Worm (Caenorhabditis elegans) whole organism, young adult: ENCODE data around the gene gst-28.
A peak's percentile ranks its signal among the peaks of the same experiment; 100 is the strongest.

Source experiments
- B0336.3 ChIP-seq: fragments of 200-800 bp; sonication (Bioruptor generic); IDR thresholded peaks from 2 replicates; pipeline ENCODE4 v1.3.6; 2022; ENCODE audit warnings: missing genetic modification characterization, missing compliant biosample characterization
- D2030.7 ChIP-seq: fragments of 200-800 bp; sonication (Bioruptor generic); IDR thresholded peaks from 2 replicates; pipeline ENCODE4 v1.3.6; 2022; ENCODE audit warnings: missing genetic modification reagents, missing genetic modification characterization, missing compliant biosample characterization
- F22D6.2 ChIP-seq: sonication (generic microtip); optimal IDR thresholded peaks from 2 replicates; lab custom pipeline; 2016; ENCODE audit warnings: mild to moderate bottlenecking, missing genetic modification characterization, missing compliant biosample characterization
- F49E8.2 ChIP-seq: sonication (generic microtip); optimal IDR thresholded peaks from 3 replicates; lab custom pipeline; 2017; ENCODE audit warnings: missing genetic modification characterization, mild to moderate bottlenecking, missing compliant biosample characterization, antibody characterized with exemption, moderate library complexity; ENCODE audit not compliant: insufficient read depth
- K11D2.4 ChIP-seq: fragments of 200-800 bp; sonication (Bioruptor generic); IDR thresholded peaks from 2 replicates; pipeline ENCODE4 v1.3.6; 2022; ENCODE audit warnings: missing genetic modification reagents, missing genetic modification characterization, missing compliant biosample characterization
- Y95B8A.8 ChIP-seq: fragments of 200-800 bp; sonication (Bioruptor generic); IDR thresholded peaks from 2 replicates; pipeline ENCODE4 v1.3.6; 2022; ENCODE audit warnings: missing genetic modification reagents, missing genetic modification characterization, missing compliant biosample characterization
- ama-1 ChIP-seq, 3 experiments: fragments of 150-350 bp in 1 of 3; sonication (generic microtip) in 2 of 3; optimal IDR thresholded peaks; 2 replicates each; lab custom pipeline; 2014 to 2018; ENCODE audit warnings: missing biosample characterization in 2 of 3, missing genetic modification characterization in 2 of 3, missing genetic modification reagents in 2 of 3
- attf-3 ChIP-seq: fragments of 200-800 bp; sonication (Bioruptor generic); conservative IDR thresholded peaks from 2 replicates; pipeline ENCODE4 v1.3.6; 2022; ENCODE audit warnings: missing genetic modification reagents, missing genetic modification characterization, missing compliant biosample characterization
- cebp-1 ChIP-seq, 2 experiments: fragments of 200-800 bp in 1 of 2; sonication (Bioruptor generic) in 1 of 2; sonication (generic microtip) in 1 of 2; IDR thresholded peaks in 1 of 2; optimal IDR thresholded peaks in 1 of 2; 2 replicates each; pipeline versions ENCODE4 v1.3.6 to Lab custom; 2017 to 2022; ENCODE audit warnings: missing compliant biosample characterization in 2 of 2, missing genetic modification characterization in 2 of 2, mild to moderate bottlenecking in 1 of 2, missing genetic modification reagents in 1 of 2, moderate library complexity in 1 of 2
- cebp-2 ChIP-seq: fragments of 200-800 bp; sonication (Bioruptor generic); IDR thresholded peaks from 2 replicates; pipeline ENCODE4 v1.3.6; 2022; ENCODE audit warnings: missing genetic modification characterization, missing compliant biosample characterization
- ceh-27 ChIP-seq: fragments of 200-800 bp; sonication (Bioruptor generic); optimal IDR thresholded peaks from 2 replicates; lab custom pipeline; 2018; ENCODE audit warnings: mild to moderate bottlenecking, missing genetic modification characterization, moderate library complexity, missing compliant biosample characterization
- ceh-58 ChIP-seq: fragments of 200-800 bp; sonication (Bioruptor generic); IDR thresholded peaks from 2 replicates; pipeline ENCODE4 v1.3.6; 2022; ENCODE audit warnings: missing genetic modification characterization, missing compliant biosample characterization
- chd-7 ChIP-seq: sonication (generic microtip); optimal IDR thresholded peaks from 2 replicates; lab custom pipeline; 2016; ENCODE audit warnings: mild to moderate bottlenecking, missing genetic modification characterization, moderate library complexity, missing compliant biosample characterization
- dpff-1 ChIP-seq: sonication (generic microtip); optimal IDR thresholded peaks from 2 replicates; lab custom pipeline; 2017; ENCODE audit warnings: mild to moderate bottlenecking, missing genetic modification characterization, missing compliant biosample characterization
- gei-17 ChIP-seq: fragments of 200-800 bp; sonication (Bioruptor generic); optimal IDR thresholded peaks from 2 replicates; lab custom pipeline; 2018; ENCODE audit warnings: mild to moderate bottlenecking, missing genetic modification characterization, missing compliant biosample characterization
- hmg-1.2 ChIP-seq: fragments of 200-800 bp; sonication (Bioruptor generic); IDR thresholded peaks from 2 replicates; pipeline ENCODE4 v1.3.6; 2022; ENCODE audit warnings: missing genetic modification reagents, missing genetic modification characterization, missing compliant biosample characterization
- hrde-1 ChIP-seq: sonication (generic microtip); optimal IDR thresholded peaks from 2 replicates; lab custom pipeline; 2016; ENCODE audit warnings: missing genetic modification characterization, mild to moderate bottlenecking, missing compliant biosample characterization, moderate library complexity, missing genotype, missing genetic modification reagents, borderline replicate concordance
- let-526 ChIP-seq: fragments of 200-800 bp; sonication (Bioruptor generic); IDR thresholded peaks from 2 replicates; pipeline ENCODE4 v1.3.6; 2022; ENCODE audit warnings: missing genetic modification reagents, missing genetic modification characterization, missing compliant biosample characterization
- lin-35 ChIP-seq, 3 experiments: fragments of 150-350 bp in 2 of 3; sonication (generic microtip) in 1 of 3; optimal IDR thresholded peaks; 2 replicates each; lab custom pipeline; 2014 to 2018; ENCODE audit warnings: missing biosample characterization in 3 of 3, missing genetic modification characterization in 3 of 3, missing genetic modification reagents in 3 of 3
- lin-40 ChIP-seq: sonication (generic microtip); optimal IDR thresholded peaks from 2 replicates; lab custom pipeline; 2016; ENCODE audit warnings: missing genetic modification characterization, mild to moderate bottlenecking, missing compliant biosample characterization, missing genotype, missing genetic modification reagents
- mel-28 ChIP-seq: sonication (generic microtip); optimal IDR thresholded peaks from 2 replicates; lab custom pipeline; 2016; ENCODE audit warnings: borderline replicate concordance, mild to moderate bottlenecking, missing genetic modification characterization, missing compliant biosample characterization
- nfyb-1 ChIP-seq: fragments of 200-800 bp; sonication (Bioruptor generic); IDR thresholded peaks from 2 replicates; pipeline ENCODE4 v1.3.6; 2022; ENCODE audit warnings: missing genetic modification reagents, missing genetic modification characterization, missing compliant biosample characterization
- nhr-179 ChIP-seq: sonication (generic microtip); optimal IDR thresholded peaks from 2 replicates; lab custom pipeline; 2016; ENCODE audit warnings: mild to moderate bottlenecking, missing genetic modification characterization, missing compliant biosample characterization
- nhr-80 ChIP-seq: sonication (generic microtip); optimal IDR thresholded peaks from 2 replicates; lab custom pipeline; 2016; ENCODE audit warnings: missing genetic modification characterization, missing compliant biosample characterization
- rcor-1 ChIP-seq: fragments of 200-800 bp; sonication (Bioruptor generic); IDR thresholded peaks from 2 replicates; pipeline ENCODE4 v1.3.6; 2022; ENCODE audit warnings: missing genetic modification reagents, missing genetic modification characterization, missing compliant biosample characterization
- repo-1 ChIP-seq: sonication (generic microtip); optimal IDR thresholded peaks from 2 replicates; lab custom pipeline; 2017; ENCODE audit warnings: mild to moderate bottlenecking, missing genetic modification characterization, missing compliant biosample characterization
- snpc-1.1 ChIP-seq: sonication (generic microtip); optimal IDR thresholded peaks from 2 replicates; lab custom pipeline; 2017; ENCODE audit warnings: missing genetic modification characterization, mild to moderate bottlenecking, missing compliant biosample characterization, antibody characterized with exemption, moderate library complexity, missing genotype, missing genetic modification reagents; ENCODE audit not compliant: insufficient read depth
- snpc-4 ChIP-seq, 5 experiments: fragments of 150-350 bp in 1 of 5; sonication (generic microtip) in 4 of 5; optimal IDR thresholded peaks; 2 replicates each; lab custom pipeline; 2014 to 2018; ENCODE audit warnings: missing genetic modification characterization in 5 of 5, missing biosample characterization in 3 of 5, antibody characterized with exemption in 2 of 5, mild to moderate bottlenecking in 2 of 5, missing compliant biosample characterization in 2 of 5, missing genotype in 2 of 5, moderate library complexity in 2 of 5, missing genetic modification reagents in 1 of 5
- xnd-1 ChIP-seq: sonication (generic microtip); optimal IDR thresholded peaks from 2 replicates; lab custom pipeline; 2016; ENCODE audit warnings: missing genotype, missing genetic modification reagents, missing genetic modification characterization, missing compliant biosample characterization
- zfh-2 ChIP-seq: fragments of 200-800 bp; sonication (Bioruptor generic); conservative IDR thresholded peaks from 2 replicates; pipeline ENCODE4 v1.3.6; 2022; ENCODE audit warnings: missing genetic modification reagents, missing genetic modification characterization, missing compliant biosample characterization
- ztf-25 ChIP-seq: fragments of 200-800 bp; sonication (Bioruptor generic); IDR thresholded peaks from 2 replicates; pipeline ENCODE4 v1.3.6; 2022; ENCODE audit warnings: missing genetic modification reagents, missing genetic modification characterization, missing compliant biosample characterization
- ztf-26 ChIP-seq: sonication (generic microtip); optimal IDR thresholded peaks from 2 replicates; lab custom pipeline; 2017; ENCODE audit warnings: missing genetic modification characterization, missing compliant biosample characterization

The gst-28 gene

DNA sequence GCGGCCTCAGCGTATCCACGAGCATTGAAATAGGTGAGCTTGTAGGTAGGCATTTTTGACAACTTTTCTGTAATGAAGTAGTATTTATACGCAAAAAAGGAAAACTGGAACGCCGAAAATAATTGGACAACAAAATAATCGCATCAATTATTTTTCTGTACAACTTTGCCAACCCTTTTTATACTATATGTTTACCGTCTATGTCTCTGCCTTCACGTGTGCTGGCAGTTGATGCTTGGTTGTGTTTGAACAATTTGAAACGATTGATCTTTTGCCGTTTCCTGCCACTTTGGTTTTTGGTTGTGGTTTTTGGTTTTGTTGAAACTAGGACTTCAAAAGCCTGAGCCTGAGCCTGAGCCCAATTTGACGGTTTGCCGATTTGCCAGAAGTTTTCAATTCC is at the start of gene gst-28:
Gene gst-28, minus strand, starts transcription at position 238 of the 400 bp plus-strand sequence.
- TF ChIP-seq F49E8.2 (tag; lab: Kevin White, UChicago) (no peak), Y95B8A.8 (GFP tag; lab: Robert Waterston, UW) (no peak), nhr-80 (tag; lab: Kevin White, UChicago) (peak; percentile 17), xnd-1 (no peak), F22D6.2 (tag; lab: Kevin White, UChicago) (no peak), ztf-25 (GFP tag; lab: Robert Waterston, UW) (no peak)

DNA sequence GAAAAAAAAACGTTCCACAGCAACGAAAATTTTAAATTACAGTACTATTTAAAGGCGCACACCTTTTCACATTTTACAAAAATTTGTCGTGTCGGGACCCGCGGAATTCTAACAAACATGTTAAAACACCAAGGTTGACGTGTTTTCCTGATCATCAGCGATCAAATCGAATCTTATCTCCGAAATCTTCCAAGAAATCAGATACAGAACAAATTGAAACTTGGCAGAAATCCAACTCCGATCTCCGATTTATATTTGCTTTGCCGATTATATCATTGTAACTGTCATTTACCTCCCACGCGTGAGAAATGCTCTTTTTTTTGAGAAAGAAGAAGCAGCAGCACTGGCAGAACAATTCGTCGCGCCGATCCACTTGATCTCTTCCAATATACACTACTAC is 46.4 kb upstream of the gst-28 start:
- TF ChIP-seq ceh-58 (GFP tag; lab: Robert Waterston, UW) (no peak), Y95B8A.8 (GFP tag; lab: Robert Waterston, UW) (no peak), hrde-1 (tag; lab: Kevin White, UChicago) (no peak), rcor-1 (GFP tag; lab: Robert Waterston, UW) (no peak), cebp-2 (GFP tag; lab: Robert Waterston, UW) (no peak), lin-35 (GFP tag; optimal IDR thresholded peaks at IDR 0.05; lab: Kevin White, UChicago) (no peak)

- TF ChIP-seq dpff-1 (tag; lab: Kevin White, UChicago) (no peak), nhr-179 (no peak), chd-7 (tag; lab: Kevin White, UChicago) (no peak), snpc-1.1 (tag; lab: Kevin White, UChicago) (no peak), nfyb-1 (GFP tag; lab: Robert Waterston, UW) (0 out of 2 replicates have a peak, but pooled peaks have one; percentile 45), hmg-1.2 (GFP tag; lab: Robert Waterston, UW) (0 out of 2 replicates have a peak, but pooled peaks have one; percentile 17), K11D2.4 (GFP tag; lab: Robert Waterston, UW) (no peak), gei-17 (no peak), cebp-1 (GFP tag; IDR thresholded peaks at IDR 0.05; lab: Robert Waterston, UW) (no peak), cebp-1 (tag; optimal IDR thresholded peaks at IDR 0.05; lab: Kevin White, UChicago) (peak; percentile 61), ztf-26 (tag; lab: Kevin White, UChicago) (peak; percentile 80), ceh-27 (peak; percentile 54), mel-28 (tag; lab: Kevin White, UChicago) (no peak), B0336.3 (GFP tag; lab: Robert Waterston, UW) (peak; percentile 24; the same call in 1 of the 2 replicates), lin-40 (tag; lab: Kevin White, UChicago) (peak; percentile 62), D2030.7 (GFP tag; lab: Robert Waterston, UW) (no peak)
Measured at ce11 chrII:15212260-15212914, 45.0 kb upstream of the gst-28 start.

DNA sequence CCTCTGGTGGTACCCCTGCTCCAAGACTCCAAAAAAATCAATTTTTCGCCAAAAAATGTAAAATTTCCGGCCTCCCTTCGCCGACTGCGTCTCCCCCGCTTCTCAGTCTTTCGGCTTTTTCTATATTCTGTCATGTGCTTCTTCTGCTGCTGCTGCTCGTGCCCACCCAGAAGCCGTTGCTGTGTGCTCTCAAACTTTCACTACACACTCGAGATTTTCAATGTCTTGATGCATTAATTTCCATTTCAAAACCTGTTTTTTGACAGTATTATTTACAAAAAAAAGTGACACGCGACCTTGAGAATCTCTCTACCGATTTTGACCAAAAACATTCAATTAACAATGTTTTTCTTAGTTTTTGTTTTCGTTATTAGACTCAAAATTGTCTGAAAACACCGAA is 41.9 kb upstream of the gst-28 start:
- TF ChIP-seq repo-1 (tag; lab: Kevin White, UChicago) (no peak), let-526 (GFP tag; lab: Robert Waterston, UW) (no peak), attf-3 (no peak), zfh-2 (GFP tag; lab: Robert Waterston, UW) (0 out of 2 replicates have a peak, but pooled peaks have one; percentile 28), snpc-4 (GFP tag; optimal IDR thresholded peaks at IDR 0.05; lab: Kevin White, UChicago) (no peak), snpc-4 (tag; optimal IDR thresholded peaks at IDR 0.05; lab: Kevin White, UChicago) (no peak), ama-1 (optimal IDR thresholded peaks at IDR 0.05; lab: Kevin White, UChicago) (no peak), ama-1 (GFP tag; optimal IDR thresholded peaks at IDR 0.05; lab: Kevin White, UChicago) (peak in 1 of 2 experiments; percentile 1), hmg-1.2 (GFP tag; lab: Robert Waterston, UW) (peak; percentile 41; the same call in 1 of the 2 replicates)
